Fruit fly (Drosophila melanogaster): ENCODE data around the gene CG18179.

dm6 chr3L:9629910-9630309 lies 9.2 kb upstream of the CG18179 start:
- TF ChIP-seq CG8478 (optimal IDR thresholded peaks at IDR 0.05) (no peak), EcR (GFP tag; optimal IDR thresholded peaks at IDR 0.05) (no peak), pan (optimal IDR thresholded peaks at IDR 0.05) (no peak), usp (GFP tag; optimal IDR thresholded peaks at IDR 0.05) (no peak)
